Fruit fly (Drosophila melanogaster) whole organism, adult: Measurements from ENCODE around the gene Irk3.

Source experiments
- CG7101 ChIP-seq: fragments of 200-800 bp; sonication (Bioruptor generic); optimal IDR thresholded peaks from 2 replicates; lab custom pipeline; 2018; ENCODE audit warnings: missing biosample characterization, mild to moderate bottlenecking, missing genetic modification characterization, moderate library complexity
- Mnt ChIP-seq: fragments of 200-800 bp; sonication (Bioruptor generic); optimal IDR thresholded peaks from 2 replicates; lab custom pipeline; 2016; ENCODE audit warnings: missing biosample characterization, mild to moderate bottlenecking, missing genetic modification characterization

DNA sequence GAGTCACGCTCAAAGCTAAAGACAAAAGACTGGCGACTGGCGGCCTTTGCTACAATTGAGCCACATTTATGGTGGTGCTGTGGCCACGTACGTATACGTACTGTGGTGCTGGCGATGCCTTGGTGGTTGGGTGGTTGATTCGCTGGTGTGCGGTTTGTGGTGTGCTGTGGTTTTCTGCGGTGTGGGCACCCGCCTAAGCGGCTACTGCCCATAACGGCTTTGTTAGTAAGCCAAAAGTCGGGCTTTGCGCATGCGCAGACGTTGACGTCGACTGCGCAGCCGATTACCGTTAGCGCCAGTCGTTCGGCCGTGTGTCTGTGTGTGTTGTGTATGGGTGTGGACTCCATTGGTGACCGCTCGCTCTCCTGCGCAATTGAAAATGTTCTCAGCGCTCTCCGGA is 39.7 kb upstream of the Irk3 start:
- TF ChIP-seq CG7101 (tag; lab: Kevin White, UChicago): no peak
- no peak for TF ChIP-seq Mnt (GFP tag; lab: Kevin White, UChicago)
